Worm (Caenorhabditis elegans): Measurements from ENCODE around the gene pyr-1.

DNA sequence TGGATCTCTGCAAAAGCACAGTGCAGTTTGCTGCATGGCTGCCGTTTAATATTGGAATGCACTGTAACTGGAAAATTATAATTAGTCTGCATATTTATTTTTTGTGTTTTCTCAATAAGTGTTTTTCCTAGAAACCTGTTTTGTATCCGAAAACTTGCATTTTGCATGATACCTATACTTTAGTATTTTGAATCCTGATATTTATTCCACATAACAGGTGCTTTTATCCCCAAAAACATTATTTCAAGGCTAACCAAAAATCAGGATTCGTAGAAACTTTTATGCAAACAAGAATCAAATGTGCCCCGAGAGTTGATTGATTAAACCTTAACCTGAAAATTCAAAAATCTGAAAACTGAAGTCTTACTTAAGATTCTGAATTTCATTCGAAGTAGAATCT lies 40.3 kb upstream of the pyr-1 start:
- TF ChIP-seq him-1 (tag; optimal IDR thresholded peaks at IDR 0.05) (no peak), dao-5 (tag; optimal IDR thresholded peaks at IDR 0.05) (no peak)
